Worm (Caenorhabditis elegans) whole organism, young adult: ENCODE measurements around the gene T08A9.13.

Experiments
- B0019.2 ChIP-seq: fragments of 200-800 bp; sonication (Bioruptor generic); conservative IDR thresholded peaks from 2 replicates; pipeline ENCODE4 v1.3.6; 2022; ENCODE audit warnings: missing genetic modification reagents, missing genetic modification characterization, missing compliant biosample characterization
- D2030.7 ChIP-seq: fragments of 200-800 bp; sonication (Bioruptor generic); IDR thresholded peaks from 2 replicates; pipeline ENCODE4 v1.3.6; 2022; ENCODE audit warnings: missing genetic modification reagents, missing genetic modification characterization, missing compliant biosample characterization
- F23B12.7 ChIP-seq: sonication (generic microtip); optimal IDR thresholded peaks from 2 replicates; lab custom pipeline; 2017; ENCODE audit warnings: missing genetic modification characterization, mild to moderate bottlenecking, missing compliant biosample characterization, antibody characterized with exemption, moderate library complexity; ENCODE audit not compliant: insufficient read depth
- F37B4.10 ChIP-seq: fragments of 200-800 bp; sonication (Bioruptor generic); IDR thresholded peaks from 2 replicates; pipeline ENCODE4 v1.3.6; 2022; ENCODE audit warnings: missing genetic modification characterization, missing compliant biosample characterization
- F49E8.2 ChIP-seq: sonication (generic microtip); optimal IDR thresholded peaks from 3 replicates; lab custom pipeline; 2017; ENCODE audit warnings: missing genetic modification characterization, mild to moderate bottlenecking, missing compliant biosample characterization, antibody characterized with exemption, moderate library complexity; ENCODE audit not compliant: insufficient read depth
- F57C9.4 ChIP-seq: sonication (generic microtip); optimal IDR thresholded peaks from 2 replicates; lab custom pipeline; 2017; ENCODE audit warnings: mild to moderate bottlenecking, missing genetic modification characterization, missing compliant biosample characterization
- K11D2.4 ChIP-seq: fragments of 200-800 bp; sonication (Bioruptor generic); IDR thresholded peaks from 2 replicates; pipeline ENCODE4 v1.3.6; 2022; ENCODE audit warnings: missing genetic modification reagents, missing genetic modification characterization, missing compliant biosample characterization
- K12H6.12 ChIP-seq: fragments of 200-800 bp; sonication (Bioruptor generic); optimal IDR thresholded peaks from 2 replicates; lab custom pipeline; 2018; ENCODE audit warnings: mild to moderate bottlenecking, missing genetic modification characterization, missing compliant biosample characterization
- T26A5.8 ChIP-seq: sonication (generic microtip); optimal IDR thresholded peaks from 2 replicates; lab custom pipeline; 2016; ENCODE audit warnings: missing genetic modification characterization, missing compliant biosample characterization
- Y56A3A.18 ChIP-seq: fragments of 200-800 bp; sonication (Bioruptor generic); IDR thresholded peaks from 2 replicates; pipeline ENCODE4 v1.3.6; 2022; ENCODE audit warnings: missing genetic modification reagents, missing genetic modification characterization, missing compliant biosample characterization
- Y79H2A.3 ChIP-seq: fragments of 200-800 bp; sonication (Bioruptor generic); conservative IDR thresholded peaks from 2 replicates; pipeline ENCODE4 v1.3.6; 2022; ENCODE audit warnings: missing genetic modification reagents, missing genetic modification characterization, missing compliant biosample characterization
- ama-1 ChIP-seq, 3 experiments: fragments of 150-350 bp in 1 of 3; sonication (generic microtip) in 2 of 3; optimal IDR thresholded peaks; 2 replicates each; lab custom pipeline; 2014 to 2018; ENCODE audit warnings: missing biosample characterization in 2 of 3, missing genetic modification characterization in 2 of 3, missing genetic modification reagents in 2 of 3
- aptf-3 ChIP-seq: fragments of 200-800 bp; sonication (Bioruptor generic); IDR thresholded peaks from 2 replicates; pipeline ENCODE4 v1.3.6; 2022; ENCODE audit warnings: missing genetic modification characterization, missing compliant biosample characterization
- atf-7 ChIP-seq: sonication (generic microtip); optimal IDR thresholded peaks from 2 replicates; lab custom pipeline; 2017; ENCODE audit warnings: mild to moderate bottlenecking, missing genetic modification characterization, missing compliant biosample characterization
- athp-1 ChIP-seq: sonication (generic microtip); optimal IDR thresholded peaks from 2 replicates; lab custom pipeline; 2017; ENCODE audit warnings: mild to moderate bottlenecking, missing genetic modification characterization, missing compliant biosample characterization
- attf-6 ChIP-seq: fragments of 200-800 bp; sonication (Bioruptor generic); IDR thresholded peaks from 2 replicates; pipeline ENCODE4 v1.3.6; 2022; ENCODE audit warnings: missing genetic modification reagents, missing genetic modification characterization, missing compliant biosample characterization
- ccch-3 ChIP-seq: fragments of 200-800 bp; sonication (Bioruptor generic); optimal IDR thresholded peaks from 2 replicates; lab custom pipeline; 2018; ENCODE audit warnings: mild to moderate bottlenecking, missing genetic modification characterization, missing compliant biosample characterization
- cebp-1 ChIP-seq, 2 experiments: fragments of 200-800 bp in 1 of 2; sonication (Bioruptor generic) in 1 of 2; sonication (generic microtip) in 1 of 2; IDR thresholded peaks in 1 of 2; optimal IDR thresholded peaks in 1 of 2; 2 replicates each; pipeline versions ENCODE4 v1.3.6 to Lab custom; 2017 to 2022; ENCODE audit warnings: missing compliant biosample characterization in 2 of 2, missing genetic modification characterization in 2 of 2, mild to moderate bottlenecking in 1 of 2, missing genetic modification reagents in 1 of 2, moderate library complexity in 1 of 2
- ceh-40 ChIP-seq: fragments of 200-800 bp; sonication (Bioruptor generic); IDR thresholded peaks from 2 replicates; pipeline ENCODE4 v1.3.6; 2022; ENCODE audit warnings: missing genetic modification characterization, missing compliant biosample characterization
- chd-7 ChIP-seq: sonication (generic microtip); optimal IDR thresholded peaks from 2 replicates; lab custom pipeline; 2016; ENCODE audit warnings: mild to moderate bottlenecking, missing genetic modification characterization, moderate library complexity, missing compliant biosample characterization
- egl-18 ChIP-seq: fragments of 200-800 bp; sonication (Bioruptor generic); IDR thresholded peaks from 2 replicates; pipeline ENCODE4 v1.3.6; 2022; ENCODE audit warnings: missing genetic modification reagents, missing genetic modification characterization, missing compliant biosample characterization
- egl-44 ChIP-seq: fragments of 200-800 bp; sonication (Bioruptor generic); IDR thresholded peaks from 2 replicates; pipeline ENCODE4 v1.3.6; 2022; ENCODE audit warnings: missing genetic modification reagents, missing genetic modification characterization, missing compliant biosample characterization
- ekl-4 ChIP-seq: fragments of 200-800 bp; sonication (Bioruptor generic); IDR thresholded peaks from 2 replicates; pipeline ENCODE4 v1.3.6; 2022; ENCODE audit warnings: missing genetic modification reagents, missing genetic modification characterization, missing compliant biosample characterization
- ets-4 ChIP-seq: fragments of 200-800 bp; sonication (Bioruptor generic); optimal IDR thresholded peaks from 2 replicates; lab custom pipeline; 2018; ENCODE audit warnings: mild to moderate bottlenecking, missing genetic modification characterization, missing compliant biosample characterization
- fkh-3 ChIP-seq: sonication (generic microtip); optimal IDR thresholded peaks from 2 replicates; lab custom pipeline; 2016; ENCODE audit warnings: mild to moderate bottlenecking, missing genetic modification characterization, missing compliant biosample characterization
- hlh-12 ChIP-seq: sonication (generic microtip); optimal IDR thresholded peaks from 2 replicates; lab custom pipeline; 2016; ENCODE audit warnings: missing genetic modification characterization, missing compliant biosample characterization
- hmg-1.2 ChIP-seq: fragments of 200-800 bp; sonication (Bioruptor generic); IDR thresholded peaks from 2 replicates; pipeline ENCODE4 v1.3.6; 2022; ENCODE audit warnings: missing genetic modification reagents, missing genetic modification characterization, missing compliant biosample characterization
- hsf-1 ChIP-seq: fragments of 200-800 bp; sonication (Bioruptor generic); IDR thresholded peaks from 2 replicates; pipeline ENCODE4 v1.3.6; 2022; ENCODE audit warnings: missing genetic modification reagents, missing genetic modification characterization, missing compliant biosample characterization
- lsl-1 ChIP-seq: fragments of 200-800 bp; sonication (Bioruptor generic); optimal IDR thresholded peaks from 2 replicates; lab custom pipeline; 2018; ENCODE audit warnings: mild to moderate bottlenecking, missing genetic modification characterization, moderate library complexity, missing compliant biosample characterization
- madf-6 ChIP-seq: fragments of 200-800 bp; sonication (Bioruptor generic); IDR thresholded peaks from 2 replicates; pipeline ENCODE4 v1.3.6; 2022; ENCODE audit warnings: missing genetic modification reagents, missing genetic modification characterization, missing compliant biosample characterization
- mcd-1 ChIP-seq: fragments of 200-800 bp; sonication (Bioruptor generic); IDR thresholded peaks from 2 replicates; pipeline ENCODE4 v1.3.6; 2022; ENCODE audit warnings: missing genetic modification reagents, missing genetic modification characterization, missing compliant biosample characterization
- nhr-80 ChIP-seq: sonication (generic microtip); optimal IDR thresholded peaks from 2 replicates; lab custom pipeline; 2016; ENCODE audit warnings: missing genetic modification characterization, missing compliant biosample characterization
- nhr-90 ChIP-seq: sonication (generic microtip); optimal IDR thresholded peaks from 2 replicates; lab custom pipeline; 2016; ENCODE audit warnings: missing genotype, mild to moderate bottlenecking, missing genetic modification characterization, missing compliant biosample characterization
- pbrm-1 ChIP-seq: fragments of 200-800 bp; sonication (Bioruptor generic); IDR thresholded peaks from 2 replicates; pipeline ENCODE4 v1.3.6; 2022; ENCODE audit warnings: missing genetic modification reagents, missing genetic modification characterization, missing compliant biosample characterization
- rec-8 ChIP-seq, 2 experiments: sonication (generic microtip); optimal IDR thresholded peaks; 2 replicates each; lab custom pipeline; 2016; ENCODE audit warnings: mild to moderate bottlenecking in 2 of 2, missing genetic modification characterization in 2 of 2, missing genetic modification reagents in 2 of 2, missing genotype in 2 of 2, missing biosample characterization in 1 of 2, missing compliant biosample characterization in 1 of 2, moderate library complexity in 1 of 2
- snpc-3.4 ChIP-seq: sonication (generic microtip); optimal IDR thresholded peaks from 2 replicates; lab custom pipeline; 2017; ENCODE audit warnings: missing genetic modification characterization, mild to moderate bottlenecking, missing compliant biosample characterization, antibody characterized with exemption, moderate library complexity, missing genotype, missing genetic modification reagents
- somi-1 ChIP-seq: fragments of 200-800 bp; sonication (Bioruptor generic); optimal IDR thresholded peaks from 2 replicates; lab custom pipeline; 2018; ENCODE audit warnings: mild to moderate bottlenecking, missing genetic modification characterization, missing compliant biosample characterization
- zim-3 ChIP-seq: sonication (generic microtip); optimal IDR thresholded peaks from 2 replicates; lab custom pipeline; 2017; ENCODE audit warnings: mild to moderate bottlenecking, missing genetic modification characterization, moderate library complexity, missing compliant biosample characterization
- ztf-22 ChIP-seq: fragments of 200-800 bp; sonication (Bioruptor generic); optimal IDR thresholded peaks from 2 replicates; lab custom pipeline; 2018; ENCODE audit warnings: mild to moderate bottlenecking, missing genetic modification characterization, moderate library complexity, missing compliant biosample characterization
- ztf-6 ChIP-seq: fragments of 200-800 bp; sonication (Bioruptor generic); IDR thresholded peaks from 2 replicates; pipeline ENCODE4 v1.3.6; 2022; ENCODE audit warnings: missing genetic modification reagents, missing genetic modification characterization, missing compliant biosample characterization

Gene T08A9.13

ce11 chrX:7296310-7296709, 25.9 kb downstream of the T08A9.13 start (continued):
- TF ChIP-seq chd-7 (tag; lab: Kevin White, UChicago), result no peak
- no peak for TF ChIP-seq Y56A3A.18
- TF ChIP-seq hsf-1 (GFP tag; lab: Robert Waterston, UW), result no peak
- peak; percentile 44 for TF ChIP-seq atf-7 (tag; lab: Kevin White, UChicago)
- no peak for TF ChIP-seq ztf-6 (GFP tag; lab: Robert Waterston, UW)
- no peak for TF ChIP-seq ccch-3
- TF ChIP-seq F49E8.2 (tag; lab: Kevin White, UChicago), result no peak
- TF ChIP-seq F23B12.7 (tag; lab: Kevin White, UChicago), result no peak
- TF ChIP-seq F57C9.4, result no peak
- no peak for TF ChIP-seq attf-6
- no peak for TF ChIP-seq zim-3 (tag; lab: Kevin White, UChicago)
- no peak for TF ChIP-seq egl-44 (GFP tag; lab: Robert Waterston, UW)
- peak; percentile 53 for TF ChIP-seq ztf-22 (GFP tag; lab: Kevin White, UChicago)
- TF ChIP-seq fkh-3 (tag; lab: Kevin White, UChicago), result no peak
- TF ChIP-seq mcd-1 (GFP tag; lab: Robert Waterston, UW), result no peak
- TF ChIP-seq rec-8 (tag; optimal IDR thresholded peaks at IDR 0.05; lab: Kevin White, UChicago), result no peak
- no peak for TF ChIP-seq lsl-1
- TF ChIP-seq F37B4.10 (GFP tag; lab: Robert Waterston, UW), result no peak
- no peak for TF ChIP-seq K12H6.12
- no peak for TF ChIP-seq cebp-1 (GFP tag; IDR thresholded peaks at IDR 0.05; lab: Robert Waterston, UW)
- peak; percentile 39 for TF ChIP-seq cebp-1 (tag; optimal IDR thresholded peaks at IDR 0.05; lab: Kevin White, UChicago)
- TF ChIP-seq Y79H2A.3, result no peak
- TF ChIP-seq pbrm-1 (GFP tag; lab: Robert Waterston, UW), result 0 out of 2 replicates have a peak, but pooled peaks have one; percentile 36
- no peak for TF ChIP-seq snpc-3.4
- no peak for TF ChIP-seq ceh-40 (GFP tag; lab: Robert Waterston, UW)
- no peak for TF ChIP-seq T26A5.8
- TF ChIP-seq ekl-4 (GFP tag; lab: Robert Waterston, UW), result no peak
- no peak for TF ChIP-seq aptf-3 (GFP tag; lab: Robert Waterston, UW)
- TF ChIP-seq madf-6, result no peak
- no peak for TF ChIP-seq egl-18 (GFP tag; lab: Robert Waterston, UW)
- 0 out of 2 replicates have a peak, but pooled peaks have one; percentile 17 for TF ChIP-seq hmg-1.2
- TF ChIP-seq D2030.7 (GFP tag; lab: Robert Waterston, UW), result no peak
- TF ChIP-seq K11D2.4 (GFP tag; lab: Robert Waterston, UW), result no peak
- no peak for TF ChIP-seq athp-1
- peak; percentile 26 for TF ChIP-seq ets-4 (GFP tag; lab: Kevin White, UChicago)
- no peak for TF ChIP-seq nhr-90 (tag; lab: Kevin White, UChicago)
- no peak for TF ChIP-seq B0019.2
- TF ChIP-seq hlh-12, result no peak
- no peak for TF ChIP-seq ama-1 (optimal IDR thresholded peaks at IDR 0.05; lab: Kevin White, UChicago)
- no peak for TF ChIP-seq ama-1 (GFP tag; optimal IDR thresholded peaks at IDR 0.05; lab: Kevin White, UChicago)
- peak; percentile 96 for TF ChIP-seq nhr-80 (tag; lab: Kevin White, UChicago)

ce11 chrX:7291810-7292209, 30.4 kb downstream of the T08A9.13 start, which contains the start of gene lron-7:
lron-7 (plus strand) TSS chrX:7292132.
- TF ChIP-seq nhr-80 (tag; lab: Kevin White, UChicago) (peak; percentile 65), somi-1 (no peak)
